Worm (Caenorhabditis elegans): ENCODE data around the gene fbxb-5.

fbxb-5 gene

DNA sequence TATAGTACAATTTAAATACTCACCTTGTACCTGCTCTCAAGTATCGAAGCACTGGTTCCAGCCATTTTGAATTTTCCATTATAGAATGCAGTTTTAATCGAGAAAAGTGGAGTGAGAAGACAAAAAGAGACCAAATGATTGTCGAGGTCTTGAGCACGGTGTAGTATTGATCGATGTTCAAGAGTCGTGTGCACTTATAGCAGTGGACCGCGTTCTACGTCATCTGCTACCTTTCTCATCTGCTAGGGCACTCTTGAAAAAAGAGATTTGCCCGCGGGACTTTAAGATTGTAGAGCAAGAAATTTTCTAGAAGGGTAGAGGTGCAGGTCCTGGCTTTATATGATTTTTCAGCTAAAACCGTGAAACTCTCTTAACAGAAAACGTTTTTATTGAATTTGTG, 29.5 kb downstream of the fbxb-5 start, which contains the start of gene fbxc-21:
TSS of gene fbxc-21 (minus strand) at position 101 of the 400 bp plus-strand sequence.
- TF ChIP-seq hlh-4 (tag; optimal IDR thresholded peaks at IDR 0.05), result no peak
- TF ChIP-seq lin-35 (GFP tag; optimal IDR thresholded peaks at IDR 0.05), result no peak
- no peak for TF ChIP-seq zag-1 (tag; optimal IDR thresholded peaks at IDR 0.05)
- TF ChIP-seq sup-37 (GFP tag; optimal IDR thresholded peaks at IDR 0.05), result no peak

DNA sequence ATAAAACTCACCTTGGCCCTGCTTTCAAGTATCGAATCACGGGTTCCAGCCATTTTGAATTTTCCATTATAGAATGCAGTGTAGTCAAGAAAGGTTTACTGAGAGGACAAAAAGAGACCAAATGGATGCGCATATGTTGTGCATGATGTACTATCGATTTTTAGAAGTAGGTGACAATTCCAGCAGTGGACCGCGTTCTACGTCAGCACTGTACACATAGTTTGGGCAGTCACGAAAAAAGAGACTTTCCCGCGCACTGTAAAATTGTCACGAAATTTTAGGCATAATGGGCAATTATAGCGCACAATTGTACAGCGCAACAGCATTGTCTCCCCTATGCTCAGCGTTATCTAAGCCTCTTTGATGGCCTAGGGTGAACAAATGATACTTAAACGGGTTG, 31.3 kb downstream of the fbxb-5 start, which contains the start of gene fbxc-22:
TSS of gene fbxc-22 (minus strand) at position 101 of the 400 bp plus-strand sequence.
- no peak for TF ChIP-seq ztf-11 (tag; optimal IDR thresholded peaks at IDR 0.05)
- no peak for TF ChIP-seq nhr-90 (tag; optimal IDR thresholded peaks at IDR 0.05; ENCODE audit: poor library complexity)
- no peak for TF ChIP-seq ztf-4 (tag; optimal IDR thresholded peaks at IDR 0.05)
- TF ChIP-seq sup-37 (GFP tag; optimal IDR thresholded peaks at IDR 0.05), result no peak
- no peak for TF ChIP-seq hlh-4 (tag; optimal IDR thresholded peaks at IDR 0.05)
- TF ChIP-seq lin-14 (GFP tag; optimal IDR thresholded peaks at IDR 0.05), result no peak

DNA sequence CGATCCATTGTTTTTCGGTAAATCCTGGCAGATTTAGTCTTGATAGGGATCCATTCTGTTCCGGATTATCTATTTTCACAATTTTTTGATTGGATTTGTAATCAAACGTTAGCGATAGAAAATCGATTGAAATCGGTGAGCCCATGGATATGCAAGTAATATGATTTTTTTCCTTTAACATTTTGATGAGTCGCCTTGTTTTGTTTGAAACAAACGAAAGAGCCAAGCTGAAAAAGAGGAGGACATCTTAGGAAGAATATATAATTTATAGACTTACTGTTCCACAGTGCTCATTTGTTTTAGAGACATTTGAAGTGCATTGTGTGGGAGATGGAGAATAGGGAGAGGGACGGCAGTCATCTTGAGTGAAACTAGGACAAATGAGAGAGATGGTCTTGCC, 33.5 kb downstream of the fbxb-5 start, which contains the start of the genes fbxb-18 and fbxb-19:
TSS of gene fbxb-18 (minus strand) at position 101 of the 400 bp plus-strand sequence.
TSS of gene fbxb-19 (minus strand) at position 369 of the 400 bp plus-strand sequence.
- TF ChIP-seq nhr-47 (tag; optimal IDR thresholded peaks at IDR 0.05) (no peak), rnt-1 (tag; optimal IDR thresholded peaks at IDR 0.05) (no peak), lir-3 (tag; optimal IDR thresholded peaks at IDR 0.05; ENCODE audit: poor library complexity) (no peak), fkh-10 (GFP tag; optimal IDR thresholded peaks at IDR 0.05) (no peak), nhr-28 (tag; optimal IDR thresholded peaks at IDR 0.05) (no peak), ets-5 (GFP tag; IDR thresholded peaks at IDR 0.05) (no peak), pax-3 (tag; optimal IDR thresholded peaks at IDR 0.05) (no peak), unc-30 (tag; optimal IDR thresholded peaks at IDR 0.05) (no peak), hpl-2 (GFP tag; optimal IDR thresholded peaks at IDR 0.05) (no peak), pqm-1 (tag; optimal IDR thresholded peaks at IDR 0.05) (no peak), nhr-20 (tag; optimal IDR thresholded peaks at IDR 0.05) (no peak), mef-2 (tag; optimal IDR thresholded peaks at IDR 0.05) (no peak), snu-23 (GFP tag; optimal IDR thresholded peaks at IDR 0.05) (no peak), nhr-19 (GFP tag; conservative IDR thresholded peaks at IDR 0.05) (no peak), nhr-90 (tag; optimal IDR thresholded peaks at IDR 0.05; ENCODE audit: poor library complexity) (no peak), fos-1 (tag; optimal IDR thresholded peaks at IDR 0.05) (no peak), zag-1 (tag; optimal IDR thresholded peaks at IDR 0.05) (no peak)

DNA sequence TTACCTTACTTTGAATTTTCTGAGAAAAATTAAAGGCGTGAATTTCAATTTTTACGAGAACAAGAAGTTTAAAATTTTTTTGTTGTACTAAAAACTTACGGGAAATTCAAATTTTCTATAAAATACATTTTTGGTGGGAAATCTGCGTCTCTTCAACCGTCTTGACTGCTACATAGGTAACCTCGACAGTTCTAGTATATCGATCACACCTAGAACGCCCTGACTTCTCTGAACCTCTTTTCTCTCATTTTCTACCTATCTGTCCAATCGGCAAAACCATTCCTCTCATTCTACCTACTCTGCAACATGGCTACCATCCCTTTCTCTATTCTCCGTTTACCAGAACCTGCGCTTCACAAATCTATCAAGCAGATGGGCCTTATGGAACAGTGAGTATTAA, 38.6 kb downstream of the fbxb-5 start, which contains the start of gene fbxb-25:
TSS of gene fbxb-25 (plus strand) at position 301 of the 400 bp plus-strand sequence.
- TF ChIP-seq C16A3.4 (tag; optimal IDR thresholded peaks at IDR 0.05), result no peak

DNA sequence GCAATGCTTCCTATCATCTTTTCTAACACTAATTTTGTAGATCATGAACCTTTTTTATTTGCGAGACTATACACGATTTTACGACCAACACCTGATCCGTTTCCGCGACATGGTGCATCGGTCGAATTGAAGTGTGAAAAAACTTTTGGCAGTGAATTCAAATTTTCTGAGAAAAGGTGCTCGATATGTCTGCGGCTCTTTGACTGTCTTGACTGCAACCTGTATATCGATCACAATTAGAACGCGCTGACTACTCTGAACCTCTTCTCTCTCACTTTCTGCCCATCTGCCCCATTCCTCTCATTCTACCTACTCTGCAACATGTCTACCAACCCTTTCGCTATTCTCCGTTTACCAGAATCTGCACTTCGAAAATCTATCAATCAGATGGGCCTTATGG, 40.1 kb downstream of the fbxb-5 start, which contains the start of gene fbxb-26:
TSS of gene fbxb-26 (plus strand) at position 301 of the 400 bp plus-strand sequence.
- no peak for TF ChIP-seq ets-5 (GFP tag; IDR thresholded peaks at IDR 0.05)
- no peak for TF ChIP-seq unc-30 (tag; optimal IDR thresholded peaks at IDR 0.05)
- TF ChIP-seq vab-15 (tag; optimal IDR thresholded peaks at IDR 0.05), result no peak
- TF ChIP-seq pax-3 (tag; optimal IDR thresholded peaks at IDR 0.05), result no peak
- TF ChIP-seq nhr-20 (tag; optimal IDR thresholded peaks at IDR 0.05), result no peak
- no peak for TF ChIP-seq egl-27 (tag; optimal IDR thresholded peaks at IDR 0.05)
- no peak for TF ChIP-seq efl-3 (GFP tag; optimal IDR thresholded peaks at IDR 0.05)
- no peak for TF ChIP-seq tlp-1 (tag; optimal IDR thresholded peaks at IDR 0.05)
- no peak for TF ChIP-seq hlh-17 (GFP tag; optimal IDR thresholded peaks at IDR 0.05; ENCODE audit: borderline replicate concordance)
- TF ChIP-seq fkh-10 (GFP tag; optimal IDR thresholded peaks at IDR 0.05), result no peak
- TF ChIP-seq skn-1 (tag; optimal IDR thresholded peaks at IDR 0.05), result no peak
- TF ChIP-seq ceh-63 (GFP tag; optimal IDR thresholded peaks at IDR 0.05), result no peak
- no peak for TF ChIP-seq nhr-237 (tag; optimal IDR thresholded peaks at IDR 0.05)
- TF ChIP-seq fkh-8 (tag; optimal IDR thresholded peaks at IDR 0.05), result no peak
- TF ChIP-seq grh-1 (GFP tag; IDR thresholded peaks at IDR 0.05), result no peak
- no peak for TF ChIP-seq nhr-71 (tag; optimal IDR thresholded peaks at IDR 0.05)
- no peak for TF ChIP-seq nhr-76 (tag; optimal IDR thresholded peaks at IDR 0.05)
- no peak for TF ChIP-seq hpl-2 (GFP tag; optimal IDR thresholded peaks at IDR 0.05)

Data from whole organism, L1 larva.